Fruit fly (Drosophila melanogaster) whole organism, prepupa: ENCODE measurements around the gene CG1143.

Experiments used
- CG10631 ChIP-seq: fragments of 200-800 bp; sonication (Bioruptor generic); optimal IDR thresholded peaks from 2 replicates; lab custom pipeline; 2016; ENCODE audit warnings: missing biosample characterization, missing genetic modification characterization
- CG10669 ChIP-seq: fragments of 200-800 bp; sonication (Bioruptor generic); optimal IDR thresholded peaks from 3 replicates; lab custom pipeline; 2018; ENCODE audit warnings: missing biosample characterization, mild to moderate bottlenecking, missing genetic modification characterization, moderate library complexity
- CG11294 ChIP-seq: fragments of 200-800 bp; sonication (Bioruptor generic); IDR thresholded peaks from 2 replicates; pipeline ENCODE4 v1.3.6; 2022; ENCODE audit warnings: missing biosample characterization, missing genetic modification characterization
- CG11902 ChIP-seq: fragments of 200-800 bp; sonication (Bioruptor generic); optimal IDR thresholded peaks from 3 replicates; lab custom pipeline; 2016; ENCODE audit warnings: missing biosample characterization, missing genetic modification characterization
- CG15336 ChIP-seq: fragments of 200-800 bp; sonication (Bioruptor generic); IDR thresholded peaks from 2 replicates; pipeline ENCODE4 v1.3.6; 2022; ENCODE audit warnings: missing biosample characterization, missing genetic modification characterization
- CG1621 ChIP-seq: fragments of 200-800 bp; sonication (Bioruptor generic); optimal IDR thresholded peaks from 3 replicates; lab custom pipeline; 2018; ENCODE audit warnings: missing biosample characterization, mild to moderate bottlenecking, missing genetic modification characterization
- CG16779 ChIP-seq: fragments of 200-800 bp; sonication (Bioruptor generic); optimal IDR thresholded peaks from 3 replicates; lab custom pipeline; 2017; ENCODE audit warnings: missing biosample characterization, mild to moderate bottlenecking, missing genetic modification characterization
- CG3032 ChIP-seq: fragments of 200-800 bp; optimal IDR thresholded peaks from 2 replicates; lab custom pipeline; 2019; ENCODE audit warnings: missing biosample characterization, mild to moderate bottlenecking, missing genetic modification characterization, moderate library complexity
- CG31627 ChIP-seq: fragments of 200-800 bp; sonication (Bioruptor generic); optimal IDR thresholded peaks from 3 replicates; lab custom pipeline; 2016; ENCODE audit warnings: missing biosample characterization, missing genetic modification characterization
- CG32006 ChIP-seq: fragments of 200-800 bp; sonication (Bioruptor generic); optimal IDR thresholded peaks from 3 replicates; lab custom pipeline; 2017; ENCODE audit warnings: missing biosample characterization, mild to moderate bottlenecking, missing genetic modification characterization
- CG34406 ChIP-seq: fragments of 200-800 bp; sonication (Bioruptor generic); optimal IDR thresholded peaks from 3 replicates; lab custom pipeline; 2016; ENCODE audit warnings: missing biosample characterization, missing genetic modification characterization
- CG4318 ChIP-seq: fragments of 200-800 bp; sonication (Bioruptor generic); optimal IDR thresholded peaks from 3 replicates; lab custom pipeline; 2017; ENCODE audit warnings: missing biosample characterization, mild to moderate bottlenecking, missing genetic modification characterization
- CG6163 ChIP-seq: fragments of 200-800 bp; sonication (Bioruptor generic); IDR thresholded peaks from 3 replicates; pipeline ENCODE4 v1.3.6; 2022; ENCODE audit warnings: missing biosample characterization, missing genetic modification characterization
- CG6792 ChIP-seq: fragments of 200-800 bp; sonication (Bioruptor generic); optimal IDR thresholded peaks from 3 replicates; lab custom pipeline; 2016; ENCODE audit warnings: missing biosample characterization, missing genetic modification characterization
- CG7368 ChIP-seq: fragments of 200-800 bp; sonication (Bioruptor generic); optimal IDR thresholded peaks from 3 replicates; lab custom pipeline; 2016; ENCODE audit warnings: missing biosample characterization, missing genetic modification characterization
- CG8119 ChIP-seq: fragments of 200-800 bp; sonication (Bioruptor generic); IDR thresholded peaks from 3 replicates; pipeline ENCODE4 v1.3.6; 2022; ENCODE audit warnings: missing biosample characterization, missing genetic modification characterization
- CG8632 ChIP-seq: fragments of 200-800 bp; sonication (Bioruptor generic); optimal IDR thresholded peaks from 3 replicates; lab custom pipeline; 2016; ENCODE audit warnings: missing biosample characterization, missing genetic modification characterization
- CG9139 ChIP-seq: fragments of 200-800 bp; sonication (Bioruptor generic); optimal IDR thresholded peaks from 3 replicates; lab custom pipeline; 2017; ENCODE audit warnings: missing biosample characterization, mild to moderate bottlenecking, missing genetic modification characterization
- Eip75B ChIP-seq: fragments of 200-800 bp; sonication (Bioruptor generic); optimal IDR thresholded peaks from 3 replicates; lab custom pipeline; 2016; ENCODE audit warnings: missing biosample characterization, missing genetic modification characterization
- Eip78C ChIP-seq: fragments of 200-800 bp; sonication (Bioruptor generic); peaks from one replicate; lab custom pipeline; 2016; ENCODE audit warnings: missing biosample characterization, missing genetic modification characterization
- Eip93F ChIP-seq: fragments of 200-800 bp; sonication (Bioruptor generic); optimal IDR thresholded peaks from 2 replicates; lab custom pipeline; 2016; ENCODE audit warnings: missing biosample characterization, mild to moderate bottlenecking, missing genetic modification characterization
- Ets96B ChIP-seq: fragments of 200-800 bp; optimal IDR thresholded peaks from 2 replicates; lab custom pipeline; 2019; ENCODE audit warnings: missing biosample characterization, mild to moderate bottlenecking, missing genetic modification characterization, moderate library complexity
- Gug ChIP-seq: fragments of 200-800 bp; sonication (Bioruptor generic); IDR thresholded peaks from 2 replicates; pipeline ENCODE4 v1.3.6; 2022; ENCODE audit warnings: missing biosample characterization, missing genetic modification characterization
- Hr38 ChIP-seq: sonication (Bioruptor generic); optimal IDR thresholded peaks from 2 replicates; lab custom pipeline; 2016; ENCODE audit warnings: missing biosample characterization, missing genetic modification characterization
- Hr39 ChIP-seq: fragments of 200-800 bp; sonication (Bioruptor generic); optimal IDR thresholded peaks from 2 replicates; lab custom pipeline; 2016; ENCODE audit warnings: missing biosample characterization, missing genetic modification characterization
- Hr4 ChIP-seq: fragments of 200-800 bp; sonication (Bioruptor generic); optimal IDR thresholded peaks from 3 replicates; lab custom pipeline; 2016; ENCODE audit warnings: missing biosample characterization, missing genetic modification characterization
- Lpt ChIP-seq: fragments of 200-800 bp; sonication (Bioruptor generic); optimal IDR thresholded peaks from 3 replicates; lab custom pipeline; 2016; ENCODE audit warnings: missing biosample characterization, missing genetic modification characterization
- OdsH ChIP-seq: fragments of 200-800 bp; sonication (Bioruptor generic); optimal IDR thresholded peaks from 3 replicates; lab custom pipeline; 2016; ENCODE audit warnings: missing biosample characterization, missing genetic modification characterization
- Sox102F ChIP-seq: fragments of 200-800 bp; sonication (Bioruptor generic); optimal IDR thresholded peaks from 2 replicates; lab custom pipeline; 2016; ENCODE audit warnings: missing biosample characterization, mild to moderate bottlenecking, missing genetic modification characterization
- Sox14 ChIP-seq: fragments of 200-800 bp; sonication (Bioruptor generic); optimal IDR thresholded peaks from 3 replicates; lab custom pipeline; 2016; ENCODE audit warnings: missing biosample characterization, missing genetic modification characterization
- Sox15 ChIP-seq: fragments of 200-800 bp; sonication (Bioruptor generic); optimal IDR thresholded peaks from 3 replicates; lab custom pipeline; 2016; ENCODE audit warnings: missing biosample characterization, missing genetic modification characterization
- achi ChIP-seq: fragments of 200-800 bp; sonication (Bioruptor generic); optimal IDR thresholded peaks from 3 replicates; lab custom pipeline; 2016; ENCODE audit warnings: missing biosample characterization, missing genetic modification characterization
- dsx ChIP-seq: fragments of 200-800 bp; optimal IDR thresholded peaks from 3 replicates; lab custom pipeline; 2019; ENCODE audit warnings: missing biosample characterization, mild to moderate bottlenecking, missing genetic modification characterization, moderate library complexity; ENCODE audit not compliant: poor library complexity, severe bottlenecking
- eg ChIP-seq: fragments of 200-800 bp; sonication (Bioruptor generic); IDR thresholded peaks from 3 replicates; pipeline ENCODE4 v1.3.6; 2022; ENCODE audit warnings: missing biosample characterization, missing genetic modification characterization
- fd59A ChIP-seq: fragments of 200-800 bp; sonication (Bioruptor generic); optimal IDR thresholded peaks from 2 replicates; lab custom pipeline; 2017; ENCODE audit warnings: missing biosample characterization, mild to moderate bottlenecking, missing genetic modification characterization, missing genetic modification reagents
- fkh ChIP-seq: fragments of 200-800 bp; sonication (Bioruptor generic); optimal IDR thresholded peaks from 3 replicates; lab custom pipeline; 2017; ENCODE audit warnings: missing biosample characterization, mild to moderate bottlenecking, missing genetic modification characterization, moderate library complexity
- lz ChIP-seq: fragments of 200-800 bp; sonication (Bioruptor generic); optimal IDR thresholded peaks from 3 replicates; lab custom pipeline; 2016; ENCODE audit warnings: missing biosample characterization, missing genetic modification characterization
- pdm3 ChIP-seq: fragments of 200-800 bp; sonication (Bioruptor generic); optimal IDR thresholded peaks from 3 replicates; lab custom pipeline; 2016; ENCODE audit warnings: missing biosample characterization, missing genetic modification characterization
- salr ChIP-seq, 2 experiments: fragments of 200-800 bp; sonication (Bioruptor generic); optimal IDR thresholded peaks; 3 replicates each; lab custom pipeline; 2016 to 2018; ENCODE audit warnings: missing biosample characterization in 2 of 2, missing genetic modification characterization in 2 of 2, mild to moderate bottlenecking in 1 of 2
- spab ChIP-seq: fragments of 200-800 bp; sonication (Bioruptor generic); optimal IDR thresholded peaks from 2 replicates; lab custom pipeline; 2017; ENCODE audit warnings: missing biosample characterization, mild to moderate bottlenecking, missing genetic modification characterization, missing genetic modification reagents
- ss ChIP-seq, 2 experiments: fragments of 200-800 bp; sonication (Bioruptor generic); optimal IDR thresholded peaks; 2 replicates in 1 of 2; 3 replicates in 1 of 2; lab custom pipeline; 2017 to 2018; ENCODE audit warnings: mild to moderate bottlenecking in 2 of 2, missing biosample characterization in 2 of 2, missing genetic modification characterization in 2 of 2, moderate library complexity in 1 of 2
- svp ChIP-seq: fragments of 200-800 bp; sonication (Bioruptor generic); peaks from one replicate; lab custom pipeline; 2016; ENCODE audit warnings: missing biosample characterization, missing genetic modification characterization
- topi ChIP-seq: fragments of 200-800 bp; sonication (Bioruptor generic); optimal IDR thresholded peaks from 3 replicates; lab custom pipeline; 2016; ENCODE audit warnings: missing biosample characterization, missing genetic modification characterization
- vri ChIP-seq: fragments of 200-800 bp; sonication (Bioruptor generic); optimal IDR thresholded peaks from 3 replicates; lab custom pipeline; 2016; ENCODE audit warnings: missing biosample characterization, mild to moderate bottlenecking, missing genetic modification characterization

CG1143 gene

dm6 chr3L:2651800-2652199, 6.6 kb downstream of the CG1143 start, which contains the start of the genes ProRS-m, CG42304 and Snup:
ProRS-m (minus strand) TSS chr3L:2651850.
CG42304 (plus strand) TSS chr3L:2652088.
Snup (plus strand) TSS chr3L:2652088.
- TF ChIP-seq CG3032 (tag; lab: Kevin White, UChicago), result no peak
- TF ChIP-seq Gug (GFP tag; lab: Robert Waterston, UW), result peak; percentile 66
- no peak for TF ChIP-seq CG16779 (tag; lab: Kevin White, UChicago)
- peak; percentile 49 for TF ChIP-seq CG10631 (GFP tag; lab: Kevin White, UChicago)
- TF ChIP-seq CG1621 (tag; lab: Kevin White, UChicago), result no peak
- no peak for TF ChIP-seq vri (GFP tag; lab: Kevin White, UChicago)
- TF ChIP-seq CG8119 (GFP tag; lab: Robert Waterston, UW), result peak; percentile 43; the same call in 1 of the 3 replicates
- no peak for TF ChIP-seq salr (GFP tag; optimal IDR thresholded peaks at IDR 0.05; lab: Kevin White, UChicago)
- TF ChIP-seq Hr4 (GFP tag; lab: Kevin White, UChicago), result no peak
- no peak for TF ChIP-seq CG9139 (GFP tag; lab: Kevin White, UChicago)
- no peak for TF ChIP-seq CG10669 (GFP tag; lab: Kevin White, UChicago)
- no peak for TF ChIP-seq pdm3 (GFP tag; lab: Kevin White, UChicago)
- TF ChIP-seq Sox102F, result no peak
- peak; percentile 37 for TF ChIP-seq CG11902 (GFP tag; lab: Kevin White, UChicago)
- TF ChIP-seq eg (GFP tag; lab: Robert Waterston, UW), result peak; percentile 53; the same call in 2 of the 3 replicates
- peak; percentile 3 for TF ChIP-seq CG4318 (GFP tag; lab: Kevin White, UChicago)
- no peak for TF ChIP-seq Eip78C
- peak; percentile 58 for TF ChIP-seq CG15336 (GFP tag; lab: Robert Waterston, UW)
- TF ChIP-seq CG8632 (GFP tag; lab: Kevin White, UChicago), result peak; percentile 39
- no peak for TF ChIP-seq spab (GFP tag; lab: Kevin White, UChicago)
- no peak for TF ChIP-seq lz (GFP tag; lab: Kevin White, UChicago)
- TF ChIP-seq CG34406, result peak; percentile 47
- TF ChIP-seq Sox15 (GFP tag; lab: Kevin White, UChicago), result no peak
- TF ChIP-seq Ets96B, result no peak
- peak; percentile 39; the same call in 1 of the 2 replicates for TF ChIP-seq CG11294
- peak; percentile 21 for TF ChIP-seq CG7368 (GFP tag; lab: Kevin White, UChicago)
- TF ChIP-seq CG6163 (GFP tag; lab: Robert Waterston, UW), result peak; percentile 40; the same call in 1 of the 3 replicates
- TF ChIP-seq achi (GFP tag; lab: Kevin White, UChicago), result peak; percentile 45
- TF ChIP-seq, all 60 proteins: peak for 13

- TF ChIP-seq Gug (GFP tag; lab: Robert Waterston, UW) (no peak), dsx (no peak), fd59A (GFP tag; lab: Kevin White, UChicago) (no peak), CG6792 (GFP tag; lab: Kevin White, UChicago) (no peak), ss (GFP tag; optimal IDR thresholded peaks at IDR 0.05; lab: Kevin White, UChicago) (no peak), Hr38 (GFP tag; lab: Kevin White, UChicago) (no peak), vri (GFP tag; lab: Kevin White, UChicago) (no peak), Eip93F (GFP tag; lab: Kevin White, UChicago) (no peak), OdsH (GFP tag; lab: Kevin White, UChicago) (no peak), Ets96B (no peak), Sox14 (GFP tag; lab: Kevin White, UChicago) (no peak), svp (no peak), CG31627 (GFP tag; lab: Kevin White, UChicago) (no peak), CG3032 (tag; lab: Kevin White, UChicago) (no peak)
- TF ChIP-seq, all 60 proteins: peak for 0
Measured at dm6 chr3L:2659339-2659738, 14.2 kb downstream of the CG1143 start, which contains the start of gene CG33233. CG33233 (plus strand) TSS chr3L:2659639.

dm6 chr3L:2661322-2661721, 16.2 kb downstream of the CG1143 start, which contains the start of gene CG33234:
CG33234 (plus strand) TSS chr3L:2661622.
- TF ChIP-seq CG1621 (tag; lab: Kevin White, UChicago), result no peak
- no peak for TF ChIP-seq CG4318 (GFP tag; lab: Kevin White, UChicago)
- no peak for TF ChIP-seq Lpt (GFP tag; lab: Kevin White, UChicago)
- no peak for TF ChIP-seq CG34406
- TF ChIP-seq Eip75B (GFP tag; lab: Kevin White, UChicago), result no peak
- TF ChIP-seq salr (GFP tag; optimal IDR thresholded peaks at IDR 0.05; lab: Kevin White, UChicago), result no peak
- no peak for TF ChIP-seq CG6163 (GFP tag; lab: Robert Waterston, UW)
- TF ChIP-seq CG6792 (GFP tag; lab: Kevin White, UChicago), result no peak
- TF ChIP-seq CG9139 (GFP tag; lab: Kevin White, UChicago), result no peak
- TF ChIP-seq topi (GFP tag; lab: Kevin White, UChicago), result no peak
- TF ChIP-seq CG11902 (GFP tag; lab: Kevin White, UChicago), result no peak
- no peak for TF ChIP-seq CG32006
- no peak for TF ChIP-seq CG8119 (GFP tag; lab: Robert Waterston, UW)
- no peak for TF ChIP-seq svp
- TF ChIP-seq CG10669 (GFP tag; lab: Kevin White, UChicago), result no peak
- no peak for TF ChIP-seq Hr39 (GFP tag; lab: Kevin White, UChicago)
- no peak for TF ChIP-seq CG15336 (GFP tag; lab: Robert Waterston, UW)
- TF ChIP-seq fkh (GFP tag; lab: Kevin White, UChicago), result no peak
